Fruit fly (Drosophila melanogaster) whole organism, embryonic: Measurements from ENCODE around the gene CG10866.

Experiments used
- Asciz ChIP-seq: fragments of 200-800 bp; sonication (Bioruptor generic); optimal IDR thresholded peaks from 2 replicates; lab custom pipeline; 2017; ENCODE audit warnings: missing biosample characterization, mild to moderate bottlenecking, missing genetic modification characterization, missing genetic modification reagents
- Atf6 ChIP-seq: fragments of 200-800 bp; sonication (Bioruptor generic); IDR thresholded peaks from 2 replicates; pipeline ENCODE4 v1.3.6; 2022; ENCODE audit warnings: missing biosample characterization, missing genetic modification characterization
- CG10267 ChIP-seq: fragments of 200-800 bp; sonication (Bioruptor generic); optimal IDR thresholded peaks from 2 replicates; lab custom pipeline; 2018; ENCODE audit warnings: missing biosample characterization, mild to moderate bottlenecking, missing genetic modification characterization, moderate library complexity
- CG12744 ChIP-seq: fragments of 200-800 bp; sonication (Bioruptor generic); optimal IDR thresholded peaks from 2 replicates; lab custom pipeline; 2016; ENCODE audit warnings: missing biosample characterization, missing genetic modification characterization
- CG12769 ChIP-seq: fragments of 200-800 bp; sonication (Bioruptor generic); optimal IDR thresholded peaks from 2 replicates; lab custom pipeline; 2019; ENCODE audit warnings: missing biosample characterization, mild to moderate bottlenecking, missing genetic modification characterization, moderate library complexity
- CG1603 ChIP-seq: fragments of 200-800 bp; sonication (Bioruptor generic); optimal IDR thresholded peaks from 2 replicates; lab custom pipeline; 2019; ENCODE audit warnings: missing biosample characterization, mild to moderate bottlenecking, missing genetic modification characterization, moderate library complexity
- CG17912 ChIP-seq: fragments of 200-800 bp; sonication (Bioruptor generic); optimal IDR thresholded peaks from 2 replicates; lab custom pipeline; 2018; ENCODE audit warnings: missing biosample characterization, mild to moderate bottlenecking, missing genetic modification characterization
- CG18476 ChIP-seq: fragments of 200-800 bp; sonication (Bioruptor generic); optimal IDR thresholded peaks from 2 replicates; lab custom pipeline; 2016; ENCODE audit warnings: missing biosample characterization, mild to moderate bottlenecking, missing genetic modification characterization
- CG18599 ChIP-seq: fragments of 200-800 bp; sonication (Bioruptor generic); optimal IDR thresholded peaks from 3 replicates; lab custom pipeline; 2017; ENCODE audit warnings: missing biosample characterization, missing genetic modification characterization, mild to moderate bottlenecking, moderate library complexity, missing genetic modification reagents
- CG2116 ChIP-seq: fragments of 200-800 bp; sonication (Bioruptor generic); optimal IDR thresholded peaks from 3 replicates; lab custom pipeline; 2018; ENCODE audit warnings: missing biosample characterization, mild to moderate bottlenecking, missing genetic modification characterization
- CG2875 ChIP-seq: fragments of 200-800 bp; sonication (Bioruptor generic); optimal IDR thresholded peaks from 2 replicates; lab custom pipeline; 2017; ENCODE audit warnings: missing biosample characterization, mild to moderate bottlenecking, missing genetic modification characterization, missing genetic modification reagents
- CG4282 ChIP-seq: fragments of 200-800 bp; sonication (Bioruptor generic); optimal IDR thresholded peaks from 2 replicates; lab custom pipeline; 2016; ENCODE audit warnings: missing biosample characterization, missing genetic modification characterization
- CG4707 ChIP-seq: fragments of 200-800 bp; sonication (Bioruptor generic); optimal IDR thresholded peaks from 2 replicates; lab custom pipeline; 2018; ENCODE audit warnings: missing biosample characterization, mild to moderate bottlenecking, missing genetic modification characterization, moderate library complexity
- CG4854 ChIP-seq: fragments of 200-800 bp; sonication (Bioruptor generic); optimal IDR thresholded peaks from 2 replicates; lab custom pipeline; 2016; ENCODE audit warnings: missing biosample characterization, missing genetic modification characterization, inconsistent platforms
- CG6175 ChIP-seq: fragments of 200-800 bp; sonication (Bioruptor generic); IDR thresholded peaks from 3 replicates; pipeline ENCODE4 v1.3.6; 2022; ENCODE audit warnings: missing biosample characterization, missing genetic modification characterization
- CG7357 ChIP-seq: fragments of 200-800 bp; sonication (Bioruptor generic); IDR thresholded peaks from 3 replicates; pipeline ENCODE4 v1.3.6; 2022; ENCODE audit warnings: missing biosample characterization, missing genetic modification characterization
- Dek ChIP-seq: fragments of 200-800 bp; sonication (Bioruptor generic); optimal IDR thresholded peaks from 3 replicates; lab custom pipeline; 2019; ENCODE audit warnings: missing biosample characterization, mild to moderate bottlenecking, missing genetic modification characterization, moderate library complexity
- Dip3 ChIP-seq: fragments of 200-800 bp; sonication (Bioruptor generic); optimal IDR thresholded peaks from 3 replicates; lab custom pipeline; 2016; ENCODE audit warnings: missing biosample characterization, missing genetic modification characterization
- Dref ChIP-seq: fragments of 200-800 bp; sonication (Bioruptor generic); IDR thresholded peaks from 2 replicates; pipeline ENCODE4 v1.3.6; 2022; ENCODE audit warnings: missing biosample characterization, missing genetic modification characterization
- Ets65A ChIP-seq: fragments of 200-800 bp; sonication (Bioruptor generic); peaks from one replicate; lab custom pipeline; 2016; ENCODE audit warnings: missing biosample characterization, missing genetic modification characterization
- Hmx ChIP-seq: fragments of 200-800 bp; sonication (Bioruptor generic); optimal IDR thresholded peaks from 2 replicates; lab custom pipeline; 2016; ENCODE audit warnings: missing biosample characterization, missing genetic modification characterization
- Hr51 ChIP-seq, 2 experiments: fragments of 200-800 bp; sonication (Bioruptor generic); optimal IDR thresholded peaks; 2 replicates in 1 of 2; 3 replicates in 1 of 2; lab custom pipeline; 2016 to 2018; ENCODE audit warnings: missing biosample characterization in 2 of 2, missing genetic modification characterization in 2 of 2, mild to moderate bottlenecking in 1 of 2, moderate library complexity in 1 of 2
- Hsf ChIP-seq: fragments of 200-800 bp; sonication (Bioruptor generic); optimal IDR thresholded peaks from 3 replicates; lab custom pipeline; 2016; ENCODE audit warnings: missing biosample characterization, missing genetic modification characterization
- Mes4 ChIP-seq: fragments of 200-800 bp; sonication (Bioruptor generic); optimal IDR thresholded peaks from 2 replicates; lab custom pipeline; 2016; ENCODE audit warnings: missing biosample characterization, missing genetic modification characterization
- NC2β ChIP-seq: fragments of 200-800 bp; sonication (Bioruptor generic); optimal IDR thresholded peaks from 2 replicates; lab custom pipeline; 2016; ENCODE audit warnings: missing biosample characterization, missing genetic modification characterization
- NFAT ChIP-seq: fragments of 200-800 bp; sonication (Bioruptor generic); IDR thresholded peaks from 2 replicates; pipeline ENCODE4 v1.3.6; 2022; ENCODE audit warnings: missing biosample characterization, missing genetic modification characterization
- Poxn ChIP-seq: fragments of 200-800 bp; sonication (Bioruptor generic); IDR thresholded peaks from 2 replicates; pipeline ENCODE4 v1.3.6; 2022; ENCODE audit warnings: missing biosample characterization, missing genetic modification characterization
- Ptx1 ChIP-seq: fragments of 200-800 bp; sonication (Bioruptor generic); IDR thresholded peaks from 2 replicates; pipeline ENCODE4 v1.3.6; 2022; ENCODE audit warnings: missing biosample characterization, missing genetic modification characterization
- Trl ChIP-seq, 3 experiments: fragments of >200 bp in 2 of 3; fragments of 200-800 bp in 1 of 3; sonication (Bioruptor generic) in 1 of 3; optimal IDR thresholded peaks; 2 replicates in 1 of 3; 3 replicates in 2 of 3; lab custom pipeline; 2016 to 2017; ENCODE audit warnings: missing biosample characterization in 1 of 3, missing genetic modification characterization in 1 of 3
- al ChIP-seq: fragments of 200-800 bp; sonication (Bioruptor generic); IDR thresholded peaks from 2 replicates; pipeline ENCODE4 v1.3.6; 2022; ENCODE audit warnings: missing biosample characterization, missing genetic modification characterization
- br ChIP-seq: fragments of >200 bp; optimal IDR thresholded peaks from 2 replicates; lab custom pipeline; 2017
- cg ChIP-seq: fragments of 200-800 bp; sonication (Bioruptor generic); optimal IDR thresholded peaks from 3 replicates; lab custom pipeline; 2019; ENCODE audit warnings: missing biosample characterization, mild to moderate bottlenecking, missing genetic modification characterization, moderate library complexity
- crol ChIP-seq: fragments of 200-800 bp; sonication (Bioruptor generic); IDR thresholded peaks from 2 replicates; pipeline ENCODE4 v1.3.6; 2022; ENCODE audit warnings: missing biosample characterization, missing genetic modification characterization
- ewg ChIP-seq: fragments of 200-800 bp; sonication (Bioruptor generic); optimal IDR thresholded peaks from 3 replicates; lab custom pipeline; 2017; ENCODE audit warnings: mild to moderate bottlenecking, missing biosample characterization, missing genetic modification reagents, missing genetic modification characterization
- fu2 ChIP-seq: fragments of 200-800 bp; sonication (Bioruptor generic); optimal IDR thresholded peaks from 2 replicates; lab custom pipeline; 2016; ENCODE audit warnings: missing biosample characterization, missing genetic modification characterization
- gce ChIP-seq: fragments of 200-800 bp; sonication (Bioruptor generic); IDR thresholded peaks from 3 replicates; pipeline ENCODE4 v1.3.6; 2022; ENCODE audit warnings: missing biosample characterization, missing genetic modification characterization
- gem ChIP-seq: fragments of 200-800 bp; sonication (Bioruptor generic); optimal IDR thresholded peaks from 2 replicates; lab custom pipeline; 2019; ENCODE audit warnings: missing biosample characterization, mild to moderate bottlenecking, missing genetic modification characterization, moderate library complexity
- grau ChIP-seq: fragments of 200-800 bp; optimal IDR thresholded peaks from 3 replicates; lab custom pipeline; 2019; ENCODE audit warnings: missing biosample characterization, mild to moderate bottlenecking, missing genetic modification characterization, moderate library complexity
- jigr1 ChIP-seq: fragments of 200-800 bp; sonication (Bioruptor generic); IDR thresholded peaks from 3 replicates; pipeline ENCODE4 v1.3.6; 2022; ENCODE audit warnings: missing biosample characterization, missing genetic modification characterization
- jing ChIP-seq: fragments of 200-800 bp; sonication (Bioruptor generic); optimal IDR thresholded peaks from 2 replicates; lab custom pipeline; 2018; ENCODE audit warnings: missing biosample characterization, mild to moderate bottlenecking, missing genetic modification characterization
- lbe ChIP-seq: fragments of 200-800 bp; sonication (Bioruptor generic); optimal IDR thresholded peaks from 2 replicates; lab custom pipeline; 2016; ENCODE audit warnings: missing biosample characterization, mild to moderate bottlenecking, missing genetic modification characterization
- lola ChIP-seq, 3 experiments: fragments of >200 bp in 2 of 3; fragments of 200-800 bp in 1 of 3; sonication (Bioruptor generic) in 1 of 3; optimal IDR thresholded peaks; 2 replicates each; lab custom pipeline; 2017 to 2019; ENCODE audit warnings: missing biosample characterization in 3 of 3, missing genetic modification characterization in 3 of 3, mild to moderate bottlenecking in 1 of 3, moderate library complexity in 1 of 3
- nerfin-1 ChIP-seq: fragments of 200-800 bp; sonication (Bioruptor generic); optimal IDR thresholded peaks from 3 replicates; lab custom pipeline; 2019; ENCODE audit warnings: missing biosample characterization, mild to moderate bottlenecking, missing genetic modification characterization, moderate library complexity
- pnt ChIP-seq: fragments of 200-800 bp; sonication (Bioruptor generic); optimal IDR thresholded peaks from 3 replicates; lab custom pipeline; 2016; ENCODE audit warnings: missing biosample characterization, missing genetic modification characterization
- scrt ChIP-seq: fragments of 200-800 bp; sonication (Bioruptor generic); optimal IDR thresholded peaks from 2 replicates; lab custom pipeline; 2018; ENCODE audit warnings: missing biosample characterization, mild to moderate bottlenecking, missing genetic modification characterization, moderate library complexity
- seq ChIP-seq: fragments of 200-800 bp; sonication (Bioruptor generic); IDR thresholded peaks from 2 replicates; pipeline ENCODE4 v1.3.6; 2022; ENCODE audit warnings: missing biosample characterization, missing genetic modification characterization
- slou ChIP-seq: fragments of 200-800 bp; sonication (Bioruptor generic); optimal IDR thresholded peaks from 3 replicates; lab custom pipeline; 2016; ENCODE audit warnings: missing biosample characterization, missing genetic modification characterization
- sr ChIP-seq: fragments of 200-800 bp; sonication (Bioruptor generic); IDR thresholded peaks from 3 replicates; pipeline ENCODE4 v1.3.6; 2022; ENCODE audit warnings: missing biosample characterization, missing genetic modification characterization
- trh ChIP-seq: fragments of 200-800 bp; sonication (Bioruptor generic); optimal IDR thresholded peaks from 2 replicates; lab custom pipeline; 2016; ENCODE audit warnings: missing biosample characterization, missing genetic modification characterization
- wek ChIP-seq: fragments of 200-800 bp; sonication (Bioruptor generic); optimal IDR thresholded peaks from 3 replicates; lab custom pipeline; 2018; ENCODE audit warnings: missing biosample characterization, mild to moderate bottlenecking, missing genetic modification characterization, moderate library complexity

The CG10866 gene

DNA sequence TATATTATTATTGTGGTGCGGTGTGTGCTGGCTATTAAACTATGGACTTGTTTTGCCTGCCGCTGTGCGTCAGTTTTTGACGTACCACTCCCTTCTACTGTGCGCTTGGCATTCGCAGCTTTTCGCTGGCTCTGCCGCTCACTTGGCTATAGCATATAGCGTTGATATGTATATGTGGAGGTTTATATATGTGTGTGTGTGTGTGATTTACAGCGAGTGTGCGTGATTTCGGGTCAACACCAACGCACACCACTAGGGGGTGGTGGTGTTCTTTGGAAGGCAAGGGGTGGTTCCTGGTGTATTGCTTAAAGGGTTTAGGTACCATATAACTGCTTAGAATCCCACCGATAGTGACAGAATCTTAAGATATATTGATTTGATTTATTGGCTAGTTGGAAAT lies 26.9 kb upstream of the CG10866 start, which contains the start of gene CG12605 (continued):
- TF ChIP-seq Asciz (GFP tag; lab: Kevin White, UChicago) (no peak), sr (GFP tag; lab: Robert Waterston, UW) (no peak), Ets65A (GFP tag; lab: Kevin White, UChicago) (peak; percentile 52), Dip3 (GFP tag; lab: Kevin White, UChicago) (no peak), CG12769 (tag; lab: Kevin White, UChicago) (no peak), NFAT (GFP tag; lab: Robert Waterston, UW) (0 out of 2 replicates have a peak, but pooled peaks have one; percentile 6)

DNA sequence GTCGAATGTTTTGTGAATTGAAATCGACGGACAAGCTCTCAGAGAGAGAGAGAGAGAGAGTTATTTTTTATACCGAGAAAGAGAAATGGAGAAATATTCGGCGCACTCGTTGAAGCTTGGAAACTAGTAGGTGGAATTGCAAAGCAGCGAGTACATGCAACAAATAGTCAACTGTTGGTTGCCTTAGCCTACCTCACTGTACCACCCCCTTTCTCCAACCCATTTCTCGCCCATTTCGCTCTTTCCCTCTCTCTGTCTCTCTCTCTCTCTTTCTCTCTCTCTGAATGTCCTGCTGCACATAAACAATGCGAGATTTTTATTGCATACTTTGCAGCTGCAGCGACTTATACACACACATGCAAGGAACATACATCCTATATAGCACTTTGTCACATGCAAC lies 26.2 kb upstream of the CG10866 start:
- no peak for TF ChIP-seq Hmx (GFP tag; lab: Kevin White, UChicago)
- TF ChIP-seq CG1603, result no peak
- no peak for TF ChIP-seq gce (GFP tag; lab: Robert Waterston, UW)
- TF ChIP-seq CG4854, result no peak
- TF ChIP-seq br (lab: Kevin White, UChicago), result no peak
- no peak for TF ChIP-seq lola (GFP tag; optimal IDR thresholded peaks at IDR 0.05; lab: Kevin White, UChicago)
- no peak for TF ChIP-seq CG2116
- no peak for TF ChIP-seq Mes4 (GFP tag; lab: Kevin White, UChicago)
- TF ChIP-seq Poxn (GFP tag; lab: Robert Waterston, UW), result no peak
- no peak for TF ChIP-seq CG2875
- no peak for TF ChIP-seq slou (GFP tag; lab: Kevin White, UChicago)
- TF ChIP-seq Ptx1, result no peak
- TF ChIP-seq CG6175 (GFP tag; lab: Robert Waterston, UW), result no peak
- TF ChIP-seq pnt (GFP tag; lab: Kevin White, UChicago), result no peak
- TF ChIP-seq Trl (optimal IDR thresholded peaks at IDR 0.05; lab: Kevin White, UChicago), result peak; percentile 80 to 82
- no peak for TF ChIP-seq Trl (GFP tag; optimal IDR thresholded peaks at IDR 0.05; lab: Kevin White, UChicago)
- TF ChIP-seq wek, result no peak
- TF ChIP-seq CG4282 (GFP tag; lab: Kevin White, UChicago), result no peak
- TF ChIP-seq CG4707 (GFP tag; lab: Kevin White, UChicago), result no peak
- no peak for TF ChIP-seq Dek (tag; lab: Kevin White, UChicago)
- no peak for TF ChIP-seq NC2β (GFP tag; lab: Kevin White, UChicago)
- peak; percentile 9 for TF ChIP-seq nerfin-1 (tag; lab: Kevin White, UChicago)
- TF ChIP-seq CG18599 (GFP tag; lab: Kevin White, UChicago), result no peak
- no peak for TF ChIP-seq jing (GFP tag; lab: Kevin White, UChicago)
- TF ChIP-seq trh (GFP tag; lab: Kevin White, UChicago), result no peak
- no peak for TF ChIP-seq CG10267
- no peak for TF ChIP-seq al (GFP tag; lab: Robert Waterston, UW)
- TF ChIP-seq Hsf, result no peak
- no peak for TF ChIP-seq jigr1
- peak; percentile 41 for TF ChIP-seq cg (GFP tag; lab: Kevin White, UChicago)
- no peak for TF ChIP-seq Dref (GFP tag; lab: Robert Waterston, UW)
- peak; percentile 48 for TF ChIP-seq ewg (GFP tag; lab: Kevin White, UChicago)
- no peak for TF ChIP-seq Dip3 (GFP tag; lab: Kevin White, UChicago)
- TF ChIP-seq fu2 (GFP tag; lab: Kevin White, UChicago), result no peak
- no peak for TF ChIP-seq Hr51 (GFP tag; optimal IDR thresholded peaks at IDR 0.05; lab: Kevin White, UChicago)
- no peak for TF ChIP-seq CG7357 (GFP tag; lab: Robert Waterston, UW)
- peak; percentile 51 for TF ChIP-seq grau (tag; lab: Kevin White, UChicago)
- TF ChIP-seq CG17912 (GFP tag; lab: Kevin White, UChicago), result no peak
- TF ChIP-seq scrt, result peak; percentile 100
- no peak for TF ChIP-seq gem (tag; lab: Kevin White, UChicago)
- no peak for TF ChIP-seq lbe
- TF ChIP-seq crol (GFP tag; lab: Robert Waterston, UW), result 0 out of 2 replicates have a peak, but pooled peaks have one; percentile 19
- TF ChIP-seq seq, result peak; percentile 31; the same call in 1 of the 2 replicates
- no peak for TF ChIP-seq CG12744
- no peak for TF ChIP-seq CG18476
- TF ChIP-seq Atf6 (GFP tag; lab: Robert Waterston, UW), result no peak
